Fruit fly (Drosophila melanogaster): ENCODE data around the gene CG11693.

- TF ChIP-seq Sin3A (optimal IDR thresholded peaks at IDR 0.05) (no peak), Myc (optimal IDR thresholded peaks at IDR 0.05) (no peak), h (optimal IDR thresholded peaks at IDR 0.05) (no peak)
Observed at dm6 chr3R:8284234-8284633, 26.3 kb downstream of the CG11693 start.

Measured in Kc167 (cell line).